Fruit fly (Drosophila melanogaster) Kc167 (cell line): ENCODE data around the gene odd.

ENCODE experiments used
- Myc ChIP-seq: fragments of >200 bp; optimal IDR thresholded peaks from 2 replicates; lab custom pipeline; 2017; ENCODE audit warnings: missing external identifiers
- Sin3A ChIP-seq: fragments of >200 bp; optimal IDR thresholded peaks from 2 replicates; lab custom pipeline; 2018; ENCODE audit warnings: missing external identifiers
- h ChIP-seq: fragments of >200 bp; optimal IDR thresholded peaks from 3 replicates; lab custom pipeline; 2018; ENCODE audit warnings: missing external identifiers
- psq ChIP-seq: fragments of >200 bp; optimal IDR thresholded peaks from 2 replicates; lab custom pipeline; 2017; ENCODE audit warnings: missing external identifiers

DNA sequence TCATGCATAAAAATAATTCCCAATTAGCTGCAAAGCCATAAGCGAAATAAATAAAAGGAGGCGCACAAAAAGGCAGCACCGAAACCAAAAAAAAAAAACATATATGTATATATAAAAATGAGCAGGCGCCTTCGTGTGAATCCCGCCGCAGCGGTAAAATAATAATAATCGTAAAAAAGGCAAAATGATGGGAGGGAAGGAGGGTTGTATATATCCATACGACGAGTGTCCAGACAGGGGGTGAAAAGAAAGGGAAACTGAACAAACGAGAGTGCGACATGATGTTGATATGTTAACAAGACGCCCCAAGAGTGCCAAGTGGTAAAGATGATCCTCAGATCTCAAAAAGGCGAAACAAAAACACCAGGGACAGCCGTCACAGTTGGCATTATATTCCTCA lies 42.0 kb downstream of the odd start:
- no peak for TF ChIP-seq psq (lab: Kevin White, UChicago)
- TF ChIP-seq h: no peak
- no peak for TF ChIP-seq Sin3A (lab: Kevin White, UChicago)
- no peak for TF ChIP-seq Myc (lab: Kevin White, UChicago)
